Worm (Caenorhabditis elegans) whole organism, young adult: ENCODE measurements around the gene math-25.

ENCODE experiments used
- bed-2 ChIP-seq: fragments of 200-800 bp; sonication (Bioruptor generic); IDR thresholded peaks from 2 replicates; pipeline ENCODE4 v1.3.6; 2022; ENCODE audit warnings: missing genetic modification reagents, missing genetic modification characterization, missing compliant biosample characterization
- ets-4 ChIP-seq: fragments of 200-800 bp; sonication (Bioruptor generic); optimal IDR thresholded peaks from 2 replicates; lab custom pipeline; 2018; ENCODE audit warnings: mild to moderate bottlenecking, missing genetic modification characterization, missing compliant biosample characterization
- lir-1 ChIP-seq: fragments of 200-800 bp; sonication (Bioruptor generic); conservative IDR thresholded peaks from 2 replicates; pipeline ENCODE4 v1.3.6; 2022; ENCODE audit warnings: missing genetic modification reagents, missing genetic modification characterization, missing compliant biosample characterization
- nfya-2 ChIP-seq: fragments of 200-800 bp; sonication (Bioruptor generic); IDR thresholded peaks from 2 replicates; pipeline ENCODE4 v1.3.6; 2022; ENCODE audit warnings: missing genetic modification reagents, missing genetic modification characterization, missing compliant biosample characterization

DNA sequence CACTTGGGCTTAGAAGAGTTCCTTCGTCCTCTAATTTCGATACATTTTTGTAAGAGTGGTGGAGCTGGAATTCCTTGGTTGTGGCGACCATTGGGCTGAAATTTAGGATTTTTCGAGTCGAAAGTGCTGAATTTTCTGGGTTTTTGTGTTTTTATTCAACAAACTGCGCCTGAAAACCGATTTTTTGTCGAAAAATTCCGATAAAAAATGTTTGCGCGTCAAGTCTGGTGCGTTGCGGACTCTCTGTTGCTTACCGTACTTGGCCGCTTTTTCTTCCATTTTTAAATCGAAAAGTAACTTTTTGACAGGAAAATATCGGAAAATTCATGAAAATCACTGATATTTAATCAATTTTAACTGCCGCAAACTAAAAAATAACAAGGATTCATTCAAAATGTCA is 22.0 kb downstream of the math-25 start, which contains the start of gene bath-4:
- no peak for TF ChIP-seq lir-1 (GFP tag; lab: Robert Waterston, UW)
- no peak for TF ChIP-seq bed-2 (GFP tag; lab: Robert Waterston, UW)
- no peak for TF ChIP-seq nfya-2 (GFP tag; lab: Robert Waterston, UW)
- no peak for TF ChIP-seq ets-4 (GFP tag; lab: Kevin White, UChicago)
